Fruit fly (Drosophila melanogaster): ENCODE measurements around the gene UbcE2H.

The UbcE2H gene

DNA sequence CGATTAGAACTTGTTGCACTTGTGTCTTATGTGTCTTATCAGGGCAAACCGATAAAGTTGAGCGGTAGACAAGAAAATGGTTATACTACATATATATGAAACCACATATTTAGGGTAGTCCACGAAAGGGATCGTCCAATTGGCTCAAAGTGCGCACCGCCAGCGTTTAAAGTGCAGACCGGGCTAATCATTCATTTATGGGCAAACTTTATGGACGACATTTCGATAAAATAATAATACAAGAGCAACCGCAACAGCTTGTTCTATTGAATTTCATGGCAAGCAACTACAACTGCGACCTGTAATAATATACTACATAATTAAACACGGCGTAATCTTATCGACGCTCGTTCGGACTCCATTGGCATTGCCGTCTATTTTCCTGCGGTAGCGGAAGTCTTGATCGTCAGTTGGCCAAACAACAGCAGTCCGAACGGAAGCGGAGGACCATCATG, 41.6 kb upstream of the UbcE2H start, which contains the start of the genes cyr and CG2120:
cyr (minus strand) TSS at position 294 of the 455 bp plus-strand sequence.
CG2120 (plus strand) TSS at position 405 of the 455 bp plus-strand sequence.
- TF ChIP-seq bab1 (GFP tag; optimal IDR thresholded peaks at IDR 0.05): no peak
- no peak for TF ChIP-seq kay (GFP tag; ENCODE audit: borderline replicate concordance)
- TF ChIP-seq CG33017 (tag; optimal IDR thresholded peaks at IDR 0.05): no peak
- TF ChIP-seq CG1620 (GFP tag; optimal IDR thresholded peaks at IDR 0.05): no peak
- no peak for TF ChIP-seq Clk (GFP tag; optimal IDR thresholded peaks at IDR 0.05)
- no peak for TF ChIP-seq CG5204 (GFP tag; optimal IDR thresholded peaks at IDR 0.05)
- no peak for TF ChIP-seq Hr96 (GFP tag; optimal IDR thresholded peaks at IDR 0.05)
- no peak for TF ChIP-seq CG14711 (tag; optimal IDR thresholded peaks at IDR 0.05)
- TF ChIP-seq cnc (optimal IDR thresholded peaks at IDR 0.05): no peak
- no peak for TF ChIP-seq pad (GFP tag; optimal IDR thresholded peaks at IDR 0.05)
- TF ChIP-seq CG7101 (tag; optimal IDR thresholded peaks at IDR 0.05): no peak
- TF ChIP-seq Crg-1 (GFP tag; optimal IDR thresholded peaks at IDR 0.05): no peak
- no peak for TF ChIP-seq toe (GFP tag; optimal IDR thresholded peaks at IDR 0.05)
- TF ChIP-seq CG11617 (GFP tag; optimal IDR thresholded peaks at IDR 0.05): no peak
- TF ChIP-seq CG12768 (GFP tag; optimal IDR thresholded peaks at IDR 0.05): no peak
- TF ChIP-seq ovo (GFP tag; optimal IDR thresholded peaks at IDR 0.05): no peak
- TF ChIP-seq tj (GFP tag; optimal IDR thresholded peaks at IDR 0.05): no peak

DNA sequence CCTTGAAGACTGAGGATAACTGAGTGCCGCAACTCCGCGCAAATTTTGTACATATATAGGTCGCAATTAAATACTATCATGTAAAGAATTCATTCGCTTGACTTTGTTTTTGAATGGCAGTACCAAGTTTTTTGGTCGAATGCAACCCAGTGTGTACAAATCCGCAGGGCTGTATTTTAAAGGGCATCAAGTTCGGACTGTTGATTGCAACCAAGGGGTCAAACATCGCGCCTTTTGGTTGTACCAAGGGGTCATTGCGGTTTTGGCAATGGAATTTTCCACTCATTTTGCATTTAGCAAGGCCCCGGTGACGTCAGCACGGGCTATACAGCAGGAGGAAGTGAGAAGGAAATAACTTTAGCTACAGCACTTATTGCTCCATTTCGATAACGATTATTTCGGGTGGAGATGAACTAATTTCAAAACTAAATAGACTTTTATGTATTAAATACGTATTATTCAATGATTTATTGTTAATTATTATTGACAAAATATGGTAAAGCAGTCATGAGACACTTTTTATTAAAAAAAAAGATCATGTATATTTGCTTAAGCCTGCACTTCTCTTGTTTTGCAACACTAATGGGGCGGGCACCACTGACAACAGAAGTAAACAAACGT, 37.9 kb upstream of the UbcE2H start, which contains the start of gene CG10958:
CG10958 (plus strand) TSS at position 593 of the 621 bp plus-strand sequence.
- TF ChIP-seq CG12768 (GFP tag; optimal IDR thresholded peaks at IDR 0.05) (peak; percentile 40), bab1 (GFP tag; optimal IDR thresholded peaks at IDR 0.05) (peak; percentile 82), Mnt (GFP tag; optimal IDR thresholded peaks at IDR 0.05) (peak; percentile 77), CG11617 (GFP tag; optimal IDR thresholded peaks at IDR 0.05) (peak; percentile 74), CG1620 (GFP tag; optimal IDR thresholded peaks at IDR 0.05) (peak; percentile 59), toe (GFP tag; optimal IDR thresholded peaks at IDR 0.05) (peak; percentile 18), ovo (GFP tag; optimal IDR thresholded peaks at IDR 0.05) (peak; percentile 42), Clk (GFP tag; optimal IDR thresholded peaks at IDR 0.05) (no peak), cic (GFP tag; optimal IDR thresholded peaks at IDR 0.05) (no peak), Hr96 (GFP tag; optimal IDR thresholded peaks at IDR 0.05) (no peak), Crg-1 (GFP tag; optimal IDR thresholded peaks at IDR 0.05) (peak; percentile 62), cnc (optimal IDR thresholded peaks at IDR 0.05) (no peak), kay (GFP tag; ENCODE audit: borderline replicate concordance) (no peak), CG14711 (tag; optimal IDR thresholded peaks at IDR 0.05) (peak; percentile 80), tj (GFP tag; optimal IDR thresholded peaks at IDR 0.05) (peak; percentile 83), CG7045 (GFP tag; optimal IDR thresholded peaks at IDR 0.05) (no peak), CG33017 (tag; optimal IDR thresholded peaks at IDR 0.05) (peak; percentile 45), pad (GFP tag; optimal IDR thresholded peaks at IDR 0.05) (peak; percentile 50), CG7101 (tag; optimal IDR thresholded peaks at IDR 0.05) (peak; percentile 82), CG5204 (GFP tag; optimal IDR thresholded peaks at IDR 0.05) (no peak)

DNA sequence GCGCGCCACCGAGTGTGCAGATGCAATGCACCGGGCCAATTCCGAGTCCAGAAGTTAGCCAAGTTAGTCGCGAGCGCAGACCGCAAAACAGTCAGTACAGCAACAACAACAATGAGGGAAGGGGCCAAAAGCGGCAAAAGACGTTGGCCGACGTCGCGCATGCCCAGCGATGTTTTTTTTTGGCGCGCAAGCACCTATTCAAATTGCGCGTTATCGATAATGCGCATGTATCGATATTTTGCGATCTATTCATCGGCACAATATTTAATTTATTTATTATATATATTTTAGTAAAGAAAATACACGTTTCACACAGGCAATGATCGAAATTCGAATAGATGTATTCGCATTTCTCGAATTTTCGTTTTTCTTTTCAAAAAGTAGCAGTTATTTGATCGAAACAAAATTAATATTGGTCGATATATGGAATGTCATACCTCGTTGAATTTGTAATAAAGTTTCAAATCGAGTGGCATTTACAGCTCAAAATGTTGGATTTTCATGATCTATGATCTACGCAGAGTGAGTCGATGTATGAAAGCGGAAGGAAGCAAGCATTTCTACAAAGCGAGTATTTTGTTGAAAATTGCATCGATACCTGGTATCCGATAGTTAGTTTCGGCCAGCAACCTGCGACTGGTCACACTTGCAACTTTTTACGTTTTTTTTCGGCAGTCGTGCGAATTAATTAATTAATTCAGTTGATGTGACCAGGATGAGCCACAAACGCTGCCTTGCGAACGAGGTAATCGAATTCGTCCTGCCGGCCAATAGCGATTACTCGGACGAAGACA, 35.5 kb upstream of the UbcE2H start, which contains the start of gene CG2116:
CG2116 (plus strand) TSS at position 609 of the 794 bp plus-strand sequence.
- TF ChIP-seq toe (GFP tag; optimal IDR thresholded peaks at IDR 0.05) (peak; percentile 8), bab1 (GFP tag; optimal IDR thresholded peaks at IDR 0.05) (peak; percentile 14), CG1620 (GFP tag; optimal IDR thresholded peaks at IDR 0.05) (peak; percentile 24), pad (GFP tag; optimal IDR thresholded peaks at IDR 0.05) (peak; percentile 25), CG7101 (tag; optimal IDR thresholded peaks at IDR 0.05) (peak; percentile 7), Mnt (GFP tag; optimal IDR thresholded peaks at IDR 0.05) (peak; percentile 47), Clk (GFP tag; optimal IDR thresholded peaks at IDR 0.05) (no peak), CG14711 (tag; optimal IDR thresholded peaks at IDR 0.05) (no peak)

DNA sequence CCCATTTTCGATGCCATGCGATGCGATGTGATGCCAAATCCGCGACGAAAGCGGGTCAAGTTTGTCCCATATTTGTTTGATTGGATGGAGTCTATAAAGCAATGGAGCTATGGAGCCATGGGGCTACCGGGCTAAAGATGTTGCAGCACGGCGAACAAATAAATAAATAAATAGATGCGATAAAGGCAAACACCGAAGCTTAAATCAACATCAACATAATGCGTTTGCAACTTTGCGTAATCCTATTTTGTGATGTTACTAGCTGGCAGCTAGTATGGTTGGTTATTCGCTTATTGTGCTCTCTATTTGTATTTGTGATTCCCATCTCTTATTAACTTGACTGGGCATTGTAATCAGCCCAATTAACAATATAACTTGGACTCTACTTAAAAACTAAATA, 34.3 kb upstream of the UbcE2H start:
- no peak for TF ChIP-seq CG33017 (tag; optimal IDR thresholded peaks at IDR 0.05)
- TF ChIP-seq Clk (GFP tag; optimal IDR thresholded peaks at IDR 0.05): no peak
- TF ChIP-seq CG11617 (GFP tag; optimal IDR thresholded peaks at IDR 0.05): no peak
- no peak for TF ChIP-seq Hr96 (GFP tag; optimal IDR thresholded peaks at IDR 0.05)
- no peak for TF ChIP-seq CG12768 (GFP tag; optimal IDR thresholded peaks at IDR 0.05)
- TF ChIP-seq Mnt (GFP tag; optimal IDR thresholded peaks at IDR 0.05): no peak
- TF ChIP-seq CG7101 (tag; optimal IDR thresholded peaks at IDR 0.05): no peak
- TF ChIP-seq bab1 (GFP tag; optimal IDR thresholded peaks at IDR 0.05): no peak
- TF ChIP-seq Crg-1 (GFP tag; optimal IDR thresholded peaks at IDR 0.05): no peak
- TF ChIP-seq pad (GFP tag; optimal IDR thresholded peaks at IDR 0.05): no peak
- TF ChIP-seq tj (GFP tag; optimal IDR thresholded peaks at IDR 0.05): no peak
- TF ChIP-seq toe (GFP tag; optimal IDR thresholded peaks at IDR 0.05): no peak
- TF ChIP-seq ovo (GFP tag; optimal IDR thresholded peaks at IDR 0.05): no peak
- no peak for TF ChIP-seq CG1620 (GFP tag; optimal IDR thresholded peaks at IDR 0.05)
- no peak for TF ChIP-seq cic (GFP tag; optimal IDR thresholded peaks at IDR 0.05)
- no peak for TF ChIP-seq CG14711 (tag; optimal IDR thresholded peaks at IDR 0.05)

DNA sequence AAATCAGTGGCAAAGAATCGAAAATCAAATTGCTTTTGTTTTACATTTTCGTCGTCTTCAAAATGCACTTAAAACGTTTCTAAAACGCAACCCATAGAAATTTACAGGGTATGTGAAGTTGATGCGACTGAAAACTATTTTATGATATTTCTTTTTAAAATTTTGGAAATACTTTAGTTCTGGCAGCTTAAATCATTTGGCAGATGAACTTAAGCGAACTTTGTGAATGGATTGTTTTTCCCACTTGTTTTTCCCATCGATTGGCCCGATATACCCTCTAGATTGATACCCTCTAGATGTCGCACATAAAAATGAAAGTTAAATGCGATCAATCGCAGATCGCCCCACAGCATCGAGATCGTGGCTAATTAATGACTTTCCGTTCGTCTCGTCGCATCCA, 32.3 kb upstream of the UbcE2H start:
- TF ChIP-seq kay (GFP tag; ENCODE audit: borderline replicate concordance): no peak
- TF ChIP-seq cnc (optimal IDR thresholded peaks at IDR 0.05): no peak
- no peak for TF ChIP-seq CG5204 (GFP tag; optimal IDR thresholded peaks at IDR 0.05)
- no peak for TF ChIP-seq CG33017 (tag; optimal IDR thresholded peaks at IDR 0.05)
- no peak for TF ChIP-seq CG11617 (GFP tag; optimal IDR thresholded peaks at IDR 0.05)
- TF ChIP-seq Crg-1 (GFP tag; optimal IDR thresholded peaks at IDR 0.05): no peak
- no peak for TF ChIP-seq pad (GFP tag; optimal IDR thresholded peaks at IDR 0.05)
- no peak for TF ChIP-seq cic (GFP tag; optimal IDR thresholded peaks at IDR 0.05)
- TF ChIP-seq tj (GFP tag; optimal IDR thresholded peaks at IDR 0.05): no peak
- TF ChIP-seq Mnt (GFP tag; optimal IDR thresholded peaks at IDR 0.05): no peak
- no peak for TF ChIP-seq Hr96 (GFP tag; optimal IDR thresholded peaks at IDR 0.05)
- TF ChIP-seq bab1 (GFP tag; optimal IDR thresholded peaks at IDR 0.05): no peak
- no peak for TF ChIP-seq ovo (GFP tag; optimal IDR thresholded peaks at IDR 0.05)
- TF ChIP-seq CG12768 (GFP tag; optimal IDR thresholded peaks at IDR 0.05): no peak
